In the genomic region with DNA sequence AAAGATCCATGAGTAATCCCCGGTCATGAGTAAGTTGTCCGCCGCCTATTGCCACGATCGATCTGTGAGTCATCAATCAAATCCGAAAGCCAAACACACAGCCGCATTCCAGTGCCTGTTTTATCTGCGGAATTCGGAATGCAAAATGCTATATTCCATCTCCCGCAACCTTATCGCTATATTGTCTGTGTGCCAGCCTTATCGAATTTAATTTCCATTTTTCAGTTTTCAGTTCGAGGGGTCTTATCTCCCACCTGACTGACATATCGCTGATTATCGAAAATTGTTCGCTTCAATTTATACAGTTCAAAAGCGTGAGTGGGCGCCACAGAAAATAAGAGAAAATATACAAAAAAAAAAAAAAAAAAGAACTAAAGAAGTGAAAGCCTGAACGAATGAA, we compare ENCODE assay signal across 3 fruit fly cellular contexts.
TF ChIP-seq lines count a peak whose summit lies in the region.

No protein-coding gene starts in this region.

- TF ChIP-seq CTCF in whole organism, embryonic (GFP tag; optimal IDR thresholded peaks at IDR 0.05; lab: Kevin White, UChicago) = no peak

TF ChIP-seq in whole organism, embryonic, 481 proteins besides CTCF, POLR2A, EP300 and RAD21:
- TF ChIP-seq Side (GFP tag; optimal IDR thresholded peaks at IDR 0.05; lab: Kevin White, UChicago) (no peak), lab (GFP tag; optimal IDR thresholded peaks at IDR 0.05; lab: Kevin White, UChicago) (peak; percentile 18), sug (tag; optimal IDR thresholded peaks at IDR 0.05; lab: Kevin White, UChicago) (peak; percentile 28), mirr (GFP tag; optimal IDR thresholded peaks at IDR 0.05; lab: Kevin White, UChicago) (peak; percentile 61), grn (GFP tag; optimal IDR thresholded peaks at IDR 0.05; lab: Kevin White, UChicago) (peak; percentile 79), cwo (GFP tag; optimal IDR thresholded peaks at IDR 0.05; lab: Kevin White, UChicago) (peak; percentile 24), Sry-δ (GFP tag; optimal IDR thresholded peaks at IDR 0.05; lab: Kevin White, UChicago) (no peak), CG4360 (GFP tag; IDR thresholded peaks at IDR 0.05; lab: Robert Waterston, UW) (no peak), cas (GFP tag; IDR thresholded peaks at IDR 0.05; lab: Robert Waterston, UW) (no peak), sd (tag; optimal IDR thresholded peaks at IDR 0.05; lab: Kevin White, UChicago) (peak; percentile 87), exex (tag; optimal IDR thresholded peaks at IDR 0.05; lab: Kevin White, UChicago) (peak; percentile 72)

TF ChIP-seq in whole organism, prepupa, 60 proteins besides CTCF, POLR2A, EP300 and RAD21:
- peak; percentile 81 for TF ChIP-seq svp (GFP tag; lab: Kevin White, UChicago)
- TF ChIP-seq CG32006 (GFP tag; optimal IDR thresholded peaks at IDR 0.05; lab: Kevin White, UChicago) = no peak
- TF ChIP-seq fd59A (GFP tag; optimal IDR thresholded peaks at IDR 0.05; lab: Kevin White, UChicago) = no peak
- TF ChIP-seq vri (GFP tag; optimal IDR thresholded peaks at IDR 0.05; lab: Kevin White, UChicago) = peak; percentile 4
- no peak for TF ChIP-seq Sox102F (GFP tag; optimal IDR thresholded peaks at IDR 0.05; lab: Kevin White, UChicago)

TF ChIP-seq in whole organism, wandering third instar larva, 38 proteins besides CTCF, POLR2A, EP300 and RAD21:
- TF ChIP-seq psq (GFP tag; optimal IDR thresholded peaks at IDR 0.05; lab: Kevin White, UChicago) (no peak), Rel (GFP tag; optimal IDR thresholded peaks at IDR 0.05; lab: Kevin White, UChicago) (no peak), Rel (tag; optimal IDR thresholded peaks at IDR 0.05; lab: Kevin White, UChicago) (peak; percentile 62), OdsH (GFP tag; optimal IDR thresholded peaks at IDR 0.05; lab: Kevin White, UChicago) (no peak), sage (GFP tag; optimal IDR thresholded peaks at IDR 0.05; lab: Kevin White, UChicago) (no peak), h (GFP tag; optimal IDR thresholded peaks at IDR 0.05; lab: Kevin White, UChicago) (peak; percentile 30)
TF ChIP-seq in whole organism, wandering third instar larva: peak in this region for 2.
